Worm (Caenorhabditis elegans) whole organism, L4 larva: ENCODE data around the gene lips-6.
A peak's percentile ranks its signal among the peaks of the same experiment; 100 is the strongest.

ENCODE experiments used
- F10B5.3 ChIP-seq: sonication (generic microtip); optimal IDR thresholded peaks from 2 replicates; lab custom pipeline; 2016; ENCODE audit warnings: mild to moderate bottlenecking, missing genetic modification characterization, missing compliant biosample characterization
- Y105C5A.15 ChIP-seq: fragments of 200-800 bp; sonication (Bioruptor generic); IDR thresholded peaks from 2 replicates; pipeline ENCODE4 v1.3.6; 2022; ENCODE audit warnings: missing genetic modification characterization, missing compliant biosample characterization
- Y48G9A.11 ChIP-seq: fragments of 200-800 bp; sonication (Bioruptor generic); IDR thresholded peaks from 2 replicates; pipeline ENCODE4 v1.3.6; 2022; ENCODE audit warnings: missing genetic modification reagents, missing genetic modification characterization, missing compliant biosample characterization
- Y5F2A.4 ChIP-seq: fragments of 200-800 bp; sonication (Bioruptor generic); optimal IDR thresholded peaks from 2 replicates; lab custom pipeline; 2018; ENCODE audit warnings: mild to moderate bottlenecking, missing genetic modification characterization, missing compliant biosample characterization
- ZK546.5 ChIP-seq, 2 experiments: sonication (generic microtip); optimal IDR thresholded peaks; 2 replicates each; lab custom pipeline; 2017; ENCODE audit warnings: missing biosample characterization in 2 of 2, missing genetic modification characterization in 2 of 2
- attf-4 ChIP-seq: sonication (generic microtip); optimal IDR thresholded peaks from 3 replicates; lab custom pipeline; 2017; ENCODE audit warnings: missing biosample characterization, missing genetic modification characterization
- ceh-44 ChIP-seq: fragments of 200-800 bp; sonication (Bioruptor generic); IDR thresholded peaks from 2 replicates; pipeline ENCODE4 v1.3.6; 2022; ENCODE audit warnings: missing genetic modification reagents, missing genetic modification characterization, missing compliant biosample characterization
- ceh-82 ChIP-seq: sonication (generic microtip); optimal IDR thresholded peaks from 2 replicates; lab custom pipeline; 2017; ENCODE audit warnings: missing biosample characterization, missing genetic modification characterization
- daf-12 ChIP-seq: fragments of 150-350 bp; optimal IDR thresholded peaks from 2 replicates; lab custom pipeline; 2014; ENCODE audit warnings: missing biosample characterization, missing genetic modification reagents, missing genetic modification characterization
- daf-16 ChIP-seq, 3 experiments: sonication (generic microtip); optimal IDR thresholded peaks; 2 replicates each; lab custom pipeline; 2016 to 2017; ENCODE audit warnings: missing genetic modification characterization in 3 of 3, missing genetic modification reagents in 3 of 3, mild to moderate bottlenecking in 2 of 3, missing compliant biosample characterization in 2 of 3, missing biosample characterization in 1 of 3, moderate library complexity in 1 of 3
- dmd-6 ChIP-seq: fragments of 200-800 bp; sonication (Bioruptor generic); IDR thresholded peaks from 2 replicates; pipeline ENCODE4 v1.3.6; 2022; ENCODE audit warnings: missing genetic modification reagents, missing genetic modification characterization, missing compliant biosample characterization
- duxl-1 ChIP-seq: sonication (generic microtip); optimal IDR thresholded peaks from 2 replicates; lab custom pipeline; 2016; ENCODE audit warnings: mild to moderate bottlenecking, missing genetic modification characterization, moderate library complexity, missing compliant biosample characterization; ENCODE audit not compliant: poor library complexity
- dve-1 ChIP-seq: sonication (generic microtip); optimal IDR thresholded peaks from 2 replicates; lab custom pipeline; 2017; ENCODE audit warnings: antibody characterized with exemption, mild to moderate bottlenecking, missing genetic modification characterization, missing compliant biosample characterization; ENCODE audit not compliant: insufficient read depth
- egl-27 ChIP-seq: sonication (generic microtip); optimal IDR thresholded peaks from 3 replicates; lab custom pipeline; 2017; ENCODE audit warnings: missing biosample characterization, missing genetic modification reagents, missing genetic modification characterization
- fkh-10 ChIP-seq: fragments of 150-350 bp; optimal IDR thresholded peaks from 2 replicates; lab custom pipeline; 2014; ENCODE audit warnings: missing biosample characterization, missing genetic modification reagents, missing genetic modification characterization
- gei-8 ChIP-seq: fragments of 200-800 bp; sonication (Bioruptor generic); optimal IDR thresholded peaks from 2 replicates; lab custom pipeline; 2018; ENCODE audit warnings: mild to moderate bottlenecking, missing genetic modification characterization, missing compliant biosample characterization
- hlh-11 ChIP-seq: fragments of 200-800 bp; sonication (Bioruptor generic); optimal IDR thresholded peaks from 2 replicates; lab custom pipeline; 2018; ENCODE audit warnings: mild to moderate bottlenecking, missing genetic modification characterization, missing compliant biosample characterization
- hlh-30 ChIP-seq: sonication (generic microtip); optimal IDR thresholded peaks from 2 replicates; lab custom pipeline; 2017; ENCODE audit warnings: antibody characterized with exemption, mild to moderate bottlenecking, missing genetic modification characterization, missing compliant biosample characterization; ENCODE audit not compliant: insufficient read depth
- lim-7 ChIP-seq: fragments of 200-800 bp; sonication (Bioruptor generic); IDR thresholded peaks from 2 replicates; pipeline ENCODE4 v1.3.6; 2022; ENCODE audit warnings: missing genetic modification characterization, missing compliant biosample characterization
- lin-13 ChIP-seq: fragments of 150-350 bp; optimal IDR thresholded peaks from 2 replicates; lab custom pipeline; 2014; ENCODE audit warnings: missing biosample characterization, missing genetic modification reagents, missing genetic modification characterization
- lin-38 ChIP-seq: fragments of 200-800 bp; sonication (Bioruptor generic); IDR thresholded peaks from 2 replicates; pipeline ENCODE4 v1.3.6; 2022; ENCODE audit warnings: missing genetic modification reagents, missing genetic modification characterization, missing compliant biosample characterization
- lir-3 ChIP-seq: sonication (generic microtip); optimal IDR thresholded peaks from 2 replicates; lab custom pipeline; 2016; ENCODE audit warnings: mild to moderate bottlenecking, missing genetic modification characterization, missing compliant biosample characterization
- lsy-2 ChIP-seq, 2 experiments: fragments of 150-350 bp in 1 of 2; sonication (generic microtip) in 1 of 2; optimal IDR thresholded peaks; 2 replicates each; lab custom pipeline; 2014 to 2017; ENCODE audit warnings: missing biosample characterization in 2 of 2, missing genetic modification characterization in 2 of 2
- madf-5 ChIP-seq, 2 experiments: fragments of 200-800 bp; sonication (Bioruptor generic); IDR thresholded peaks; 2 replicates each; pipeline ENCODE4 v1.3.6; 2022; ENCODE audit warnings: missing compliant biosample characterization in 2 of 2, missing genetic modification characterization in 2 of 2
- mdl-1 ChIP-seq, 2 experiments: fragments of 150-350 bp in 1 of 2; sonication (generic microtip) in 1 of 2; optimal IDR thresholded peaks; 2 replicates each; lab custom pipeline; 2014 to 2017; ENCODE audit warnings: missing biosample characterization in 2 of 2, missing genetic modification characterization in 2 of 2
- mes-2 ChIP-seq: sonication (generic microtip); optimal IDR thresholded peaks from 2 replicates; lab custom pipeline; 2016; ENCODE audit warnings: missing genotype, mild to moderate bottlenecking, missing genetic modification characterization, missing compliant biosample characterization; ENCODE audit not compliant: poor library complexity, severe bottlenecking
- nhr-11 ChIP-seq: fragments of 150-350 bp; optimal IDR thresholded peaks from 2 replicates; lab custom pipeline; 2014; ENCODE audit warnings: missing biosample characterization, missing genetic modification characterization
- nhr-111 ChIP-seq: fragments of 200-800 bp; sonication (Bioruptor generic); optimal IDR thresholded peaks from 2 replicates; lab custom pipeline; 2018; ENCODE audit warnings: mild to moderate bottlenecking, missing genetic modification characterization, missing compliant biosample characterization
- nhr-25 ChIP-seq: sonication (generic microtip); optimal IDR thresholded peaks from 2 replicates; lab custom pipeline; 2017; ENCODE audit warnings: missing genetic modification characterization, mild to moderate bottlenecking, missing compliant biosample characterization, antibody characterized with exemption, moderate library complexity, borderline replicate concordance; ENCODE audit not compliant: insufficient read depth
- nhr-28 ChIP-seq: fragments of 150-350 bp; optimal IDR thresholded peaks from 2 replicates; lab custom pipeline; 2014; ENCODE audit warnings: missing biosample characterization, missing genetic modification characterization
- nhr-41 ChIP-seq: fragments of 200-800 bp; sonication (Bioruptor generic); IDR thresholded peaks from 2 replicates; pipeline ENCODE4 v1.3.6; 2022; ENCODE audit warnings: missing genetic modification reagents, missing genetic modification characterization, missing compliant biosample characterization
- nhr-42 ChIP-seq: fragments of 200-800 bp; sonication (Bioruptor generic); IDR thresholded peaks from 2 replicates; pipeline ENCODE4 v1.3.6; 2022; ENCODE audit warnings: missing genetic modification characterization, missing compliant biosample characterization
- nhr-77 ChIP-seq: fragments of 150-350 bp; optimal IDR thresholded peaks from 2 replicates; lab custom pipeline; 2014; ENCODE audit warnings: missing biosample characterization, missing genetic modification characterization
- pqm-1 ChIP-seq: sonication (generic microtip); optimal IDR thresholded peaks from 2 replicates; lab custom pipeline; 2017; ENCODE audit warnings: missing biosample characterization, missing genetic modification characterization
- tra-1 ChIP-seq: fragments of 200-800 bp; sonication (Bioruptor generic); IDR thresholded peaks from 2 replicates; pipeline ENCODE4 v1.3.6; 2022; ENCODE audit warnings: missing genetic modification reagents, missing genetic modification characterization, missing compliant biosample characterization
- zfp-3 ChIP-seq: fragments of 200-800 bp; sonication (Bioruptor generic); conservative IDR thresholded peaks from 2 replicates; pipeline ENCODE4 v1.3.6; 2022; ENCODE audit warnings: missing genetic modification reagents, missing genetic modification characterization, missing compliant biosample characterization

Gene lips-6

ce11 chrIV:12044844-12045738 is 29.6 kb upstream of the lips-6 start (continued):
- TF ChIP-seq Y48G9A.11 (GFP tag; lab: Robert Waterston, UW) (no peak), mes-2 (tag; lab: Kevin White, UChicago) (no peak), nhr-111 (GFP tag; lab: Kevin White, UChicago) (no peak), lir-3 (no peak), mdl-1 (tag; optimal IDR thresholded peaks at IDR 0.05; lab: Kevin White, UChicago) (no peak), gei-8 (GFP tag; lab: Kevin White, UChicago) (no peak), lsy-2 (tag; optimal IDR thresholded peaks at IDR 0.05; lab: Kevin White, UChicago) (peak in 1 of 2 experiments; percentile 6), ceh-44 (GFP tag; lab: Robert Waterston, UW) (no peak), attf-4 (tag; lab: Kevin White, UChicago) (no peak), madf-5 (GFP tag; IDR thresholded peaks at IDR 0.05; lab: Robert Waterston, UW) (no peak), lin-13 (GFP tag; lab: Kevin White, UChicago) (no peak), nhr-41 (GFP tag; lab: Robert Waterston, UW) (no peak)

ce11 chrIV:12043054-12043453 is 27.6 kb upstream of the lips-6 start:
- TF ChIP-seq Y105C5A.15 (GFP tag; lab: Robert Waterston, UW): no peak
- no peak for TF ChIP-seq egl-27 (tag; lab: Kevin White, UChicago)
- no peak for TF ChIP-seq lim-7 (GFP tag; lab: Robert Waterston, UW)
- no peak for TF ChIP-seq nhr-42
- peak; percentile 13 for TF ChIP-seq pqm-1 (tag; lab: Kevin White, UChicago)
- peak; percentile 30 for TF ChIP-seq dve-1 (tag; lab: Kevin White, UChicago)
- no peak for TF ChIP-seq nhr-11
- TF ChIP-seq ceh-82 (tag; lab: Kevin White, UChicago): no peak
- TF ChIP-seq ZK546.5 (tag; optimal IDR thresholded peaks at IDR 0.05; lab: Kevin White, UChicago): no peak
- TF ChIP-seq daf-12 (tag; lab: Kevin White, UChicago): no peak
- TF ChIP-seq nhr-25 (tag; lab: Kevin White, UChicago): no peak
- TF ChIP-seq tra-1 (GFP tag; lab: Robert Waterston, UW): no peak
- TF ChIP-seq Y5F2A.4: no peak
- TF ChIP-seq F10B5.3 (tag; lab: Kevin White, UChicago): no peak
- no peak for TF ChIP-seq zfp-3 (GFP tag; lab: Robert Waterston, UW)
- peak; percentile 90 for TF ChIP-seq nhr-28 (tag; lab: Kevin White, UChicago)
- no peak for TF ChIP-seq fkh-10 (GFP tag; lab: Kevin White, UChicago)
- no peak for TF ChIP-seq lin-38 (GFP tag; lab: Robert Waterston, UW)
- peak; percentile 60 for TF ChIP-seq nhr-77 (tag; lab: Kevin White, UChicago)
- peak; percentile 41; the same call in 1 of the 2 replicates for TF ChIP-seq dmd-6 (GFP tag; lab: Robert Waterston, UW)
- TF ChIP-seq daf-16 (GFP tag; optimal IDR thresholded peaks at IDR 0.05; lab: Kevin White, UChicago): no peak
- TF ChIP-seq daf-16 (tag; optimal IDR thresholded peaks at IDR 0.05; lab: Kevin White, UChicago): peak; percentile 52
- no peak for TF ChIP-seq duxl-1 (tag; lab: Kevin White, UChicago)
- peak; percentile 11 for TF ChIP-seq hlh-30 (tag; lab: Kevin White, UChicago)
- TF ChIP-seq hlh-11 (tag; lab: Kevin White, UChicago): peak; percentile 43
